Fruit fly (Drosophila melanogaster): Measurements from ENCODE around the gene CG2218.

dm6 chr3R:30393909-30394308 is 34.2 kb downstream of the CG2218 start:
- TF ChIP-seq CG3032 (tag; optimal IDR thresholded peaks at IDR 0.05): no peak
- TF ChIP-seq CG8632 (GFP tag; optimal IDR thresholded peaks at IDR 0.05): no peak
- no peak for TF ChIP-seq dac (GFP tag; optimal IDR thresholded peaks at IDR 0.05)
- no peak for TF ChIP-seq fd59A (GFP tag; optimal IDR thresholded peaks at IDR 0.05)
- TF ChIP-seq Hr4 (GFP tag; optimal IDR thresholded peaks at IDR 0.05): no peak
- no peak for TF ChIP-seq CG16779 (tag; optimal IDR thresholded peaks at IDR 0.05)
- no peak for TF ChIP-seq Blimp-1 (GFP tag; optimal IDR thresholded peaks at IDR 0.05)
- TF ChIP-seq Eip75B (GFP tag; optimal IDR thresholded peaks at IDR 0.05): no peak
